Worm (Caenorhabditis elegans) whole organism, late embryonic: ENCODE measurements around the gene col-14.

Source experiments
- C08G9.2 ChIP-seq: sonication (generic microtip); optimal IDR thresholded peaks from 2 replicates; lab custom pipeline; 2016; ENCODE audit warnings: mild to moderate bottlenecking, missing genetic modification characterization, moderate library complexity, missing compliant biosample characterization
- C38D4.7 ChIP-seq: fragments of 200-800 bp; sonication (Bioruptor generic); optimal IDR thresholded peaks from 2 replicates; lab custom pipeline; 2018; ENCODE audit warnings: mild to moderate bottlenecking, missing genetic modification characterization, moderate library complexity, missing compliant biosample characterization
- F13H6.1 ChIP-seq: sonication (generic microtip); optimal IDR thresholded peaks from 2 replicates; lab custom pipeline; 2016; ENCODE audit warnings: missing genetic modification characterization, missing compliant biosample characterization
- K09A11.1 ChIP-seq: sonication (generic microtip); optimal IDR thresholded peaks from 2 replicates; lab custom pipeline; 2017; ENCODE audit warnings: antibody characterized with exemption, mild to moderate bottlenecking, missing genetic modification characterization, missing compliant biosample characterization; ENCODE audit not compliant: insufficient read depth
- T23F11.4 ChIP-seq: fragments of 200-800 bp; sonication (Bioruptor generic); optimal IDR thresholded peaks from 2 replicates; lab custom pipeline; 2018; ENCODE audit warnings: mild to moderate bottlenecking, missing genetic modification characterization, missing compliant biosample characterization
- Y22D7AL.16 ChIP-seq: sonication (generic microtip); optimal IDR thresholded peaks from 2 replicates; lab custom pipeline; 2016; ENCODE audit warnings: missing genetic modification characterization, missing compliant biosample characterization
- ahr-1 ChIP-seq: sonication (generic microtip); optimal IDR thresholded peaks from 2 replicates; lab custom pipeline; 2016; ENCODE audit warnings: missing genetic modification characterization, missing compliant biosample characterization
- ceh-19 ChIP-seq: fragments of 200-800 bp; sonication (Bioruptor generic); optimal IDR thresholded peaks from 2 replicates; lab custom pipeline; 2018; ENCODE audit warnings: mild to moderate bottlenecking, missing genetic modification characterization, missing compliant biosample characterization
- ceh-24 ChIP-seq: sonication (generic microtip); optimal IDR thresholded peaks from 2 replicates; lab custom pipeline; 2016; ENCODE audit warnings: mild to moderate bottlenecking, missing genetic modification characterization, missing compliant biosample characterization
- ceh-30 ChIP-seq: fragments of 150-350 bp; optimal IDR thresholded peaks from 2 replicates; lab custom pipeline; 2014; ENCODE audit warnings: missing biosample characterization, missing genetic modification characterization
- ceh-45 ChIP-seq: fragments of 200-800 bp; sonication (Bioruptor generic); IDR thresholded peaks from 2 replicates; pipeline ENCODE4 v1.3.6; 2022; ENCODE audit warnings: missing genetic modification reagents, missing genetic modification characterization, missing compliant biosample characterization
- ceh-48 ChIP-seq: sonication (generic microtip); optimal IDR thresholded peaks from 2 replicates; lab custom pipeline; 2016; ENCODE audit warnings: missing genetic modification characterization, inconsistent platforms, missing compliant biosample characterization
- ceh-9 ChIP-seq: sonication (generic microtip); optimal IDR thresholded peaks from 2 replicates; lab custom pipeline; 2016; ENCODE audit warnings: mild to moderate bottlenecking, missing genetic modification characterization, inconsistent platforms, missing compliant biosample characterization
- che-1 ChIP-seq: sonication (generic microtip); optimal IDR thresholded peaks from 2 replicates; lab custom pipeline; 2016; ENCODE audit warnings: mild to moderate bottlenecking, missing genetic modification characterization, missing compliant biosample characterization
- dmd-4 ChIP-seq: sonication (generic microtip); optimal IDR thresholded peaks from 2 replicates; lab custom pipeline; 2016; ENCODE audit warnings: borderline replicate concordance, missing genetic modification characterization, missing compliant biosample characterization
- elt-2 ChIP-seq: sonication (generic microtip); optimal IDR thresholded peaks from 2 replicates; lab custom pipeline; 2016; ENCODE audit warnings: missing genetic modification reagents, missing genetic modification characterization, missing compliant biosample characterization
- elt-4 ChIP-seq: sonication (generic microtip); optimal IDR thresholded peaks from 2 replicates; lab custom pipeline; 2016; ENCODE audit warnings: missing genetic modification characterization, missing compliant biosample characterization
- fkh-6 ChIP-seq: sonication (generic microtip); optimal IDR thresholded peaks from 2 replicates; lab custom pipeline; 2016; ENCODE audit warnings: missing genetic modification characterization, missing compliant biosample characterization
- gmeb-2 ChIP-seq: sonication (generic microtip); optimal IDR thresholded peaks from 2 replicates; lab custom pipeline; 2016; ENCODE audit warnings: missing genetic modification characterization, inconsistent platforms, missing compliant biosample characterization
- hlh-13 ChIP-seq: fragments of 200-800 bp; sonication (Bioruptor generic); optimal IDR thresholded peaks from 2 replicates; lab custom pipeline; 2018; ENCODE audit warnings: mild to moderate bottlenecking, missing genetic modification characterization, missing compliant biosample characterization
- hlh-15 ChIP-seq: sonication (generic microtip); optimal IDR thresholded peaks from 2 replicates; lab custom pipeline; 2016; ENCODE audit warnings: missing genetic modification characterization, missing compliant biosample characterization
- hlh-30 ChIP-seq: sonication (generic microtip); optimal IDR thresholded peaks from 2 replicates; lab custom pipeline; 2017; ENCODE audit warnings: antibody characterized with exemption, missing genetic modification characterization, missing compliant biosample characterization; ENCODE audit not compliant: insufficient read depth
- hlh-8 ChIP-seq: sonication (generic microtip); optimal IDR thresholded peaks from 2 replicates; lab custom pipeline; 2016; ENCODE audit warnings: missing genotype, missing genetic modification characterization, missing compliant biosample characterization
- lim-6 ChIP-seq: sonication (generic microtip); optimal IDR thresholded peaks from 2 replicates; lab custom pipeline; 2016; ENCODE audit warnings: missing genetic modification characterization, missing compliant biosample characterization
- madf-2 ChIP-seq: sonication (generic microtip); optimal IDR thresholded peaks from 2 replicates; lab custom pipeline; 2017; ENCODE audit warnings: missing genetic modification characterization, missing compliant biosample characterization
- nfya-1 ChIP-seq: sonication (generic microtip); optimal IDR thresholded peaks from 2 replicates; lab custom pipeline; 2017; ENCODE audit warnings: missing genetic modification characterization, mild to moderate bottlenecking, missing compliant biosample characterization, antibody characterized with exemption, moderate library complexity
- pag-3 ChIP-seq: sonication (generic microtip); optimal IDR thresholded peaks from 2 replicates; lab custom pipeline; 2016; ENCODE audit warnings: missing compliant biosample characterization, missing genetic modification characterization, borderline replicate concordance
- pat-9 ChIP-seq: fragments of 200-800 bp; sonication (Bioruptor generic); optimal IDR thresholded peaks from 2 replicates; lab custom pipeline; 2018; ENCODE audit warnings: mild to moderate bottlenecking, missing genetic modification characterization, moderate library complexity, missing compliant biosample characterization
- pax-1 ChIP-seq: fragments of 150-350 bp; optimal IDR thresholded peaks from 2 replicates; lab custom pipeline; 2014; ENCODE audit warnings: missing biosample characterization, missing genetic modification characterization
- pha-2 ChIP-seq: sonication (generic microtip); optimal IDR thresholded peaks from 2 replicates; lab custom pipeline; 2017; ENCODE audit warnings: mild to moderate bottlenecking, missing genetic modification characterization, missing compliant biosample characterization
- pha-4 ChIP-seq: fragments of 150-350 bp; optimal IDR thresholded peaks from 2 replicates; lab custom pipeline; 2018; ENCODE audit warnings: missing biosample characterization, missing genetic modification reagents, missing genetic modification characterization
- pqm-1 ChIP-seq: sonication (generic microtip); optimal IDR thresholded peaks from 2 replicates; lab custom pipeline; 2016; ENCODE audit warnings: missing genetic modification characterization, missing compliant biosample characterization
- ref-2 ChIP-seq: sonication (generic microtip); optimal IDR thresholded peaks from 2 replicates; lab custom pipeline; 2016; ENCODE audit warnings: missing genetic modification characterization, missing compliant biosample characterization
- sdc-2 ChIP-seq: sonication (generic microtip); optimal IDR thresholded peaks from 2 replicates; lab custom pipeline; 2016; ENCODE audit warnings: missing genotype, missing genetic modification characterization, missing compliant biosample characterization
- tbx-2 ChIP-seq: sonication (generic microtip); optimal IDR thresholded peaks from 2 replicates; lab custom pipeline; 2016; ENCODE audit warnings: missing genetic modification characterization, missing compliant biosample characterization

col-14 gene

DNA sequence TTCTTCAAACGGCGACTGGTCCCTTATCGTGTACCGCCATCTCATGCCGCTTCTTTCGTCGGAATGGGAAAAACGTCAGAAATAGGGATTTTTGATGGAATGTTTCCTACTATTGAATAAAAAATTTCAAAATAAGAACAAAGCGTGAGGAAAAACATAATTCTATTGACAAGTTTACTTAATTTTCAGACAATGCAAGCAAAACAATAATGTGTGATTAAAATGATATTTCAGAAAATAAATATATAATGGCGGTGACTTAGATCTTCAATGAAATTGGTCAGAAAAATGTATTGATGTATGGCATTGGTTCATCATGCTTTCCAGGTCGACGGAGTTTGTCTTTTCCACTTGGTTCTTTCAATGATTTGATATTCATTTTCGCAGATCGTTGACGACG, 41.5 kb downstream of the col-14 start, which contains the start of gene ntp-1:
TSS of gene ntp-1 (minus strand) at position 101 of the 400 bp plus-strand sequence.
- TF ChIP-seq pha-2 (tag; lab: Kevin White, UChicago) = no peak
- TF ChIP-seq che-1 = no peak
- no peak for TF ChIP-seq tbx-2
- TF ChIP-seq, all 69 proteins: peak for 0

DNA sequence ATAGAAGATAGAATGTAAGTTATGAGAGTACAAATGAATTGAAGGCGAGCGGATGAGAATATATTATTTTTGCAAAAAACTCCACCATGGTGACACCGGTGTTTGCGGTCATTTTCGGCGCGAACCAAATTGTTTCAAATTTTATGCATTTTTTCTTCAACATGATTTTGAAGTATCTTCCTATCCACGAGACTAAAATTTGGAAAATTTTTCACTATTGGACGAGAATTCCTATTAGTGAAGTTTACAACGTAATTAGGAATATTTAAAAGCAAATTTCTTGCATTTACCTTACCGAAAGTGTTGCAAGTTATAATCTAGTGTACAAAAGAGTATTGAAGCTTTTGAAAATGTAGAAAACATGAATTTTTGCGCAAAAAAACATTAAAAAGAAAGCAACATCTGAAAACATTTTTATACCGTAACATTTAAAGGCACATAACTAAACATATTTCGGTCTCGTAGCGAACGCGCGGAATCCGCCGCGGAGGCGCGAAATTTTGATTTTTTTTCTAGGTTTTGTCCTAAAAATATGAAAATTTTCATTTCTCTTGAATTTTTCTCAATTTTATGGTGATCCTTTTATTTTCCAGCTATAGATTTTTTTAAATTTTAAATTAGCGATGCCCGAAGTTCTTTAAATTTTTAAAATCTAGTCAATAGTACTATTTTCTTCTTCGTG, 43.4 kb downstream of the col-14 start, which contains the start of gene sgo-1:
TSS of gene sgo-1 (minus strand) at position 51 of the 682 bp plus-strand sequence.
- TF ChIP-seq che-1 (no peak), hlh-13 (GFP tag; lab: Kevin White, UChicago) (no peak), K09A11.1 (tag; lab: Kevin White, UChicago) (no peak), fkh-6 (no peak), ceh-48 (tag; lab: Kevin White, UChicago) (no peak), F13H6.1 (tag; lab: Kevin White, UChicago) (no peak), hlh-30 (tag; lab: Kevin White, UChicago) (no peak), C08G9.2 (tag; lab: Kevin White, UChicago) (no peak), pha-4 (tag; lab: Kevin White, UChicago) (no peak), gmeb-2 (tag; lab: Kevin White, UChicago) (no peak), pag-3 (no peak), ahr-1 (no peak), nfya-1 (tag; lab: Kevin White, UChicago) (no peak)
- TF ChIP-seq, all 69 proteins: peak for 0

DNA sequence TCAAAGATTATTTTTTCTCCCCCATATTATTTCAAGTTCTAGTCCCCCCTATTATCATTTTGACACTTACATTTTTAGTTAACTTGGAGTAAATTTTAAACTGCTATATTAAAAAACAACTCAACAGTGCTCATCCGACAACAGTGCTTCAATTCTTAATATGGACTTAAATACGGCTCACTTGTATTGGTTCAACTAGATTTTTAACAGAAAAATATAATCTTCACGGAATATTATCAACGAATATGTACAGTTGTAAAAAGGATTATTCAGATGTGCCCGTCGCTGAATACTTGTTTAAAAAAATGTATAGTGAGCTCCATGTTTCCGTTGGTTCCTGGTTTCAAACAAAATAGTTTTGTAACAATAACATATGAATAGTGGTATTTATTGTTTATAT, 47.1 kb downstream of the col-14 start:
- TF ChIP-seq che-1 (no peak), ref-2 (tag; lab: Kevin White, UChicago) (no peak), elt-2 (tag; lab: Kevin White, UChicago) (no peak), pha-4 (tag; lab: Kevin White, UChicago) (no peak), ceh-9 (tag; lab: Kevin White, UChicago) (no peak), fkh-6 (no peak), ceh-30 (tag; lab: Kevin White, UChicago) (no peak), hlh-30 (tag; lab: Kevin White, UChicago) (no peak), sdc-2 (tag; lab: Kevin White, UChicago) (no peak), pat-9 (tag; lab: Kevin White, UChicago) (no peak), ceh-24 (tag; lab: Kevin White, UChicago) (no peak), pqm-1 (tag; lab: Kevin White, UChicago) (no peak), T23F11.4 (no peak)

DNA sequence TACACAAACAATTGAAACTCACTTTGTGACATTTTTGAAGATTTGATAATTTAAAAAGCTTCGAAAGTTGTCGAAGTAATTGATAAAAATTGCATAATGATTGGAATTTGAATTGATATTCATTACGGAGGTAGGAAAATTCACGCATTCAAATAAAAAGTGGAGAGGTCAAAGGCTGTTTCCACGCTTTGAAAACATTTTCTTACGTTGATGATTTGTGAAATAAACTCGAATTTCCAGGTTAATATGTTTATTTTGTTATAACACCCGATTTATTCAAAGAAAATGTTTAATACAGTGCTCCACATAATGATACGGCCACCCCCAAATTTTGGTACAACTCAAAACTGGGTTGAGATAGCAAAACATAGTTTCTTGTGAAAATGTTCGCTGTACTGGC, 50.0 kb downstream of the col-14 start, which contains the start of gene C33H5.16:
TSS of gene C33H5.16 (minus strand) at position 101 of the 400 bp plus-strand sequence.
- TF ChIP-seq pax-1 (tag; lab: Kevin White, UChicago) (no peak), hlh-8 (tag; lab: Kevin White, UChicago) (no peak), K09A11.1 (tag; lab: Kevin White, UChicago) (no peak), ceh-45 (GFP tag; lab: Robert Waterston, UW) (no peak), madf-2 (no peak), Y22D7AL.16 (tag; lab: Kevin White, UChicago) (no peak), dmd-4 (tag; lab: Kevin White, UChicago) (no peak), C38D4.7 (GFP tag; lab: Kevin White, UChicago) (no peak), elt-4 (tag; lab: Kevin White, UChicago) (no peak), hlh-15 (tag; lab: Kevin White, UChicago) (no peak), fkh-6 (no peak), ceh-19 (GFP tag; lab: Kevin White, UChicago) (no peak), lim-6 (tag; lab: Kevin White, UChicago) (no peak)
